Fruit fly (Drosophila melanogaster) whole organism, pupa: ENCODE measurements around the gene CG11403.

ENCODE experiments used
- CG10348 ChIP-seq: fragments of 200-800 bp; sonication (Bioruptor generic); IDR thresholded peaks from 2 replicates; pipeline ENCODE4 v1.3.6; 2022; ENCODE audit warnings: missing biosample characterization, missing genetic modification characterization
- CG13204 ChIP-seq: fragments of 200-800 bp; sonication (Bioruptor generic); optimal IDR thresholded peaks from 2 replicates; lab custom pipeline; 2018; ENCODE audit warnings: missing biosample characterization, mild to moderate bottlenecking, missing genetic modification characterization, moderate library complexity
- CG15710 ChIP-seq: fragments of 200-800 bp; sonication (Bioruptor generic); optimal IDR thresholded peaks from 2 replicates; lab custom pipeline; 2018; ENCODE audit warnings: missing biosample characterization, mild to moderate bottlenecking, missing genetic modification characterization, moderate library complexity
- CG17806 ChIP-seq: fragments of 200-800 bp; sonication (Bioruptor generic); optimal IDR thresholded peaks from 2 replicates; lab custom pipeline; 2018; ENCODE audit warnings: missing biosample characterization, mild to moderate bottlenecking, missing genetic modification characterization, moderate library complexity
- CG32121 ChIP-seq: fragments of 200-800 bp; sonication (Bioruptor generic); IDR thresholded peaks from 2 replicates; pipeline ENCODE4 v1.3.6; 2022; ENCODE audit warnings: missing biosample characterization, missing genetic modification characterization
- CG34367 ChIP-seq: fragments of 200-800 bp; sonication (Bioruptor generic); optimal IDR thresholded peaks from 2 replicates; lab custom pipeline; 2018; ENCODE audit warnings: missing biosample characterization, mild to moderate bottlenecking, missing genetic modification characterization
- CG4496 ChIP-seq: fragments of 200-800 bp; sonication (Bioruptor generic); IDR thresholded peaks from 3 replicates; pipeline ENCODE4 v1.3.6; 2022; ENCODE audit warnings: missing biosample characterization, missing genetic modification characterization
- CG8159 ChIP-seq: fragments of 200-800 bp; sonication (Bioruptor generic); optimal IDR thresholded peaks from 3 replicates; lab custom pipeline; 2018; ENCODE audit warnings: missing biosample characterization, mild to moderate bottlenecking, missing genetic modification characterization, moderate library complexity
- CG8301 ChIP-seq: fragments of 200-800 bp; sonication (Bioruptor generic); optimal IDR thresholded peaks from 2 replicates; lab custom pipeline; 2018; ENCODE audit warnings: missing biosample characterization, mild to moderate bottlenecking, missing genetic modification characterization
- CG9948 ChIP-seq: fragments of 200-800 bp; sonication (Bioruptor generic); optimal IDR thresholded peaks from 2 replicates; lab custom pipeline; 2018; ENCODE audit warnings: missing biosample characterization, mild to moderate bottlenecking, missing genetic modification characterization, moderate library complexity
- EcR ChIP-seq: fragments of 200-800 bp; sonication (Bioruptor generic); optimal IDR thresholded peaks from 3 replicates; lab custom pipeline; 2019; ENCODE audit warnings: missing biosample characterization, missing genetic modification characterization, mild to moderate bottlenecking, moderate library complexity, missing genetic modification reagents
- Ets98B ChIP-seq: fragments of 200-800 bp; sonication (Bioruptor generic); IDR thresholded peaks from 2 replicates; pipeline ENCODE4 v1.3.6; 2022; ENCODE audit warnings: missing biosample characterization, missing genetic modification characterization
- fd96Ca ChIP-seq: fragments of 200-800 bp; sonication (Bioruptor generic); IDR thresholded peaks from 3 replicates; pipeline ENCODE4 v1.3.6; 2022; ENCODE audit warnings: missing biosample characterization, missing genetic modification characterization
- gl ChIP-seq: fragments of 200-800 bp; sonication (Bioruptor generic); optimal IDR thresholded peaks from 2 replicates; lab custom pipeline; 2018; ENCODE audit warnings: missing biosample characterization, mild to moderate bottlenecking, missing genetic modification characterization

DNA sequence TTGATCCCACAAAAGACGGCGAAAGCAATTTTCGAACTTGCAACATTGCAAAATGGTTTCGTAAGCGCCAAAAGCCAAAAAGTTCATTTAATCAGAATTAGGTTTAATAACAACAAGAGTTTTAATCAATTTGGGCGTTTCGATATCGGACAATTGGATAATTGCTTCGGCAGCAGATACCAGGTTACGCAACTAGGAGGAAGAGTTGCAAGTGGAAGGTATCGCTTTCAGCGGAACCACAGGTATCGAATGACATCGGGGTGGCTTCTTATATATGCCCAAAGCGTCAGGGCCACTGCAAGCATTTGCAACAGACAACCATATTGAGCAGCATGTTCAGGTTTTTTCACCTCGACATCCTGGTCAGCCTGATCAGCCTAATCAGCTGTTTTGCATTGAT lies 33.2 kb downstream of the CG11403 start, which contains the start of gene CG14624:
- TF ChIP-seq CG13204 (GFP tag; lab: Kevin White, UChicago), result no peak
- TF ChIP-seq EcR (GFP tag; lab: Kevin White, UChicago), result no peak
- TF ChIP-seq fd96Ca (GFP tag; lab: Robert Waterston, UW), result no peak
- no peak for TF ChIP-seq gl (tag; lab: Kevin White, UChicago)
- no peak for TF ChIP-seq CG8301
- TF ChIP-seq CG15710 (tag; lab: Kevin White, UChicago), result no peak
- no peak for TF ChIP-seq CG10348 (GFP tag; lab: Robert Waterston, UW)
- TF ChIP-seq CG9948 (tag; lab: Kevin White, UChicago), result no peak
- no peak for TF ChIP-seq CG8159 (tag; lab: Kevin White, UChicago)
- no peak for TF ChIP-seq CG4496
- no peak for TF ChIP-seq CG34367 (tag; lab: Kevin White, UChicago)
- no peak for TF ChIP-seq Ets98B (GFP tag; lab: Robert Waterston, UW)
- TF ChIP-seq CG17806 (tag; lab: Kevin White, UChicago), result no peak
- TF ChIP-seq CG32121, result no peak
